Fruit fly (Drosophila melanogaster) Kc167 (cell line): ENCODE measurements around the gene CG9519.

ENCODE experiments used
- Myc ChIP-seq: fragments of >200 bp; optimal IDR thresholded peaks from 2 replicates; lab custom pipeline; 2017; ENCODE audit warnings: missing external identifiers
- Sin3A ChIP-seq: fragments of >200 bp; optimal IDR thresholded peaks from 2 replicates; lab custom pipeline; 2018; ENCODE audit warnings: missing external identifiers
- insv ChIP-seq: fragments of >200 bp; optimal IDR thresholded peaks from 3 replicates; lab custom pipeline; 2018; ENCODE audit warnings: missing external identifiers

DNA sequence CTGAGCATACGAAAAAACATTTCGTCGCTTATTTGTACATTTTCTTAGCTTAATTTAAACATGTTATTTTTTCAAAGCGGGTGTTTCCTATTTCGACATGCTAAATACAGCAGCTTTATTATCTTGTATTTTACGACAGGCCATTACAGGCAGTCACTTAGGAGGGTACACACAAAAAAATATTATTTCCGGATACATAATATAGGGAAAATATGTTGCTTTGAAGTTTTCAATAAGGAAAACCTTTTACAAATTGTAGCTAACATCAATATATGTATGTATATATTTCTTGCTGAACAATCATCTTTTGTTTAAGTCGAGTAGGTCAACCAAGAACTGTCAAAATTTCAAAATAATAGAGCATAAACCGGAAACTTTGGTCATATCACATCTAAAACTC lies 2.8 kb upstream of the CG9519 start, which contains the start of gene CG46399:
- TF ChIP-seq insv (lab: Kevin White, UChicago) (no peak), Sin3A (no peak), Myc (lab: Kevin White, UChicago) (no peak)
